Worm (Caenorhabditis elegans) whole organism, L2 larva: ENCODE measurements around the gene Y38E10A.33.

Experiments used
- C34F6.9 ChIP-seq: fragments of 150-350 bp; optimal IDR thresholded peaks from 2 replicates; lab custom pipeline; 2014; ENCODE audit warnings: missing biosample characterization, missing genetic modification characterization
- F13H6.1 ChIP-seq: sonication (generic microtip); optimal IDR thresholded peaks from 2 replicates; lab custom pipeline; 2016; ENCODE audit warnings: missing genetic modification characterization, missing compliant biosample characterization
- ZK546.5 ChIP-seq: sonication (generic microtip); optimal IDR thresholded peaks from 2 replicates; lab custom pipeline; 2017; ENCODE audit warnings: missing biosample characterization, missing genetic modification characterization
- alr-1 ChIP-seq: fragments of 150-350 bp; optimal IDR thresholded peaks from 2 replicates; lab custom pipeline; 2014; ENCODE audit warnings: missing biosample characterization, missing genetic modification characterization
- aly-2 ChIP-seq: fragments of 150-350 bp; optimal IDR thresholded peaks from 2 replicates; lab custom pipeline; 2014; ENCODE audit warnings: missing biosample characterization, missing genetic modification characterization
- ama-1 ChIP-seq: fragments of 150-350 bp; optimal IDR thresholded peaks from 2 replicates; lab custom pipeline; 2018; ENCODE audit warnings: inconsistent platforms
- blmp-1 ChIP-seq: sonication (generic microtip); optimal IDR thresholded peaks from 2 replicates; lab custom pipeline; 2017; ENCODE audit warnings: missing genetic modification characterization, mild to moderate bottlenecking, missing compliant biosample characterization, antibody characterized with exemption, moderate library complexity; ENCODE audit not compliant: insufficient read depth
- crh-2 ChIP-seq: sonication (generic microtip); optimal IDR thresholded peaks from 2 replicates; lab custom pipeline; 2017; ENCODE audit warnings: missing biosample characterization, missing genetic modification characterization
- dmd-4 ChIP-seq: sonication (generic microtip); optimal IDR thresholded peaks from 2 replicates; lab custom pipeline; 2017; ENCODE audit warnings: missing biosample characterization, missing genetic modification characterization
- elt-1 ChIP-seq: fragments of 150-350 bp; optimal IDR thresholded peaks from 2 replicates; lab custom pipeline; 2014; ENCODE audit warnings: missing biosample characterization, missing genetic modification characterization
- elt-3 ChIP-seq: sonication (generic microtip); optimal IDR thresholded peaks from 2 replicates; lab custom pipeline; 2017; ENCODE audit warnings: missing biosample characterization, missing genetic modification characterization
- gmeb-1 ChIP-seq: fragments of 150-350 bp; optimal IDR thresholded peaks from 2 replicates; lab custom pipeline; 2014; ENCODE audit warnings: missing biosample characterization, missing genetic modification characterization
- lin-11 ChIP-seq: fragments of 150-350 bp; sonication (generic microtip); optimal IDR thresholded peaks from 2 replicates; lab custom pipeline; 2014; ENCODE audit warnings: missing biosample characterization, missing genetic modification characterization, inconsistent platforms, mixed read lengths
- lin-13 ChIP-seq: fragments of 150-350 bp; optimal IDR thresholded peaks from 2 replicates; lab custom pipeline; 2014; ENCODE audit warnings: missing biosample characterization, missing genetic modification reagents, missing genetic modification characterization
- lin-39 ChIP-seq: fragments of 150-350 bp; optimal IDR thresholded peaks from 2 replicates; lab custom pipeline; 2014; ENCODE audit warnings: missing biosample characterization, missing genetic modification reagents, missing genetic modification characterization
- lsy-2 ChIP-seq, 2 experiments: fragments of 150-350 bp in 1 of 2; sonication (generic microtip) in 1 of 2; optimal IDR thresholded peaks; 2 replicates each; lab custom pipeline; 2014 to 2017; ENCODE audit warnings: missing biosample characterization in 2 of 2, missing genetic modification characterization in 2 of 2
- mab-5 ChIP-seq: fragments of 150-350 bp; optimal IDR thresholded peaks from 2 replicates; lab custom pipeline; 2014; ENCODE audit warnings: missing biosample characterization, missing genetic modification characterization
- mbf-1 ChIP-seq: sonication (generic microtip); optimal IDR thresholded peaks from 2 replicates; lab custom pipeline; 2017; ENCODE audit warnings: missing biosample characterization, missing genetic modification characterization
- nhr-10 ChIP-seq: sonication (generic microtip); optimal IDR thresholded peaks from 2 replicates; lab custom pipeline; 2017; ENCODE audit warnings: missing biosample characterization, missing genetic modification characterization
- nhr-11 ChIP-seq: fragments of 150-350 bp; optimal IDR thresholded peaks from 2 replicates; lab custom pipeline; 2014; ENCODE audit warnings: missing biosample characterization, missing genetic modification characterization
- nhr-129 ChIP-seq: fragments of 150-350 bp; optimal IDR thresholded peaks from 2 replicates; lab custom pipeline; 2014; ENCODE audit warnings: missing biosample characterization, missing genetic modification characterization
- nhr-21 ChIP-seq: fragments of 150-350 bp; optimal IDR thresholded peaks from 2 replicates; lab custom pipeline; 2014; ENCODE audit warnings: missing biosample characterization, missing genetic modification characterization
- nhr-23 ChIP-seq: fragments of 150-350 bp; optimal IDR thresholded peaks from 2 replicates; lab custom pipeline; 2014; ENCODE audit warnings: missing biosample characterization, missing genetic modification reagents, missing genetic modification characterization
- nhr-237 ChIP-seq: fragments of 150-350 bp; optimal IDR thresholded peaks from 2 replicates; lab custom pipeline; 2014; ENCODE audit warnings: missing biosample characterization, missing genetic modification characterization
- nhr-25 ChIP-seq: fragments of 150-350 bp; sonication (generic microtip); optimal IDR thresholded peaks from 3 replicates; lab custom pipeline; 2014; ENCODE audit warnings: missing biosample characterization, missing genetic modification characterization
- nhr-6 ChIP-seq: fragments of 150-350 bp; optimal IDR thresholded peaks from 2 replicates; lab custom pipeline; 2014; ENCODE audit warnings: missing biosample characterization, missing genetic modification characterization
- nhr-77 ChIP-seq: fragments of 150-350 bp; optimal IDR thresholded peaks from 2 replicates; lab custom pipeline; 2014; ENCODE audit warnings: missing biosample characterization, missing genetic modification characterization
- peb-1 ChIP-seq: fragments of 150-350 bp; optimal IDR thresholded peaks from 2 replicates; lab custom pipeline; 2014; ENCODE audit warnings: missing biosample characterization, missing genetic modification characterization
- sem-4 ChIP-seq: fragments of 150-350 bp; optimal IDR thresholded peaks from 2 replicates; lab custom pipeline; 2014; ENCODE audit warnings: missing biosample characterization, missing genetic modification reagents, missing genetic modification characterization
- sma-3 ChIP-seq: sonication (generic microtip); optimal IDR thresholded peaks from 2 replicates; lab custom pipeline; 2016; ENCODE audit warnings: missing genetic modification reagents, missing genetic modification characterization, missing compliant biosample characterization
- sma-9 ChIP-seq, 2 experiments: fragments of 150-350 bp in 1 of 2; sonication (generic microtip) in 1 of 2; optimal IDR thresholded peaks; 2 replicates each; lab custom pipeline; 2014 to 2016; ENCODE audit warnings: missing genetic modification characterization in 2 of 2, mild to moderate bottlenecking in 1 of 2, missing biosample characterization in 1 of 2, missing compliant biosample characterization in 1 of 2, missing genetic modification reagents in 1 of 2, moderate library complexity in 1 of 2
- unc-39 ChIP-seq: fragments of 150-350 bp; optimal IDR thresholded peaks from 2 replicates; lab custom pipeline; 2014; ENCODE audit warnings: missing biosample characterization, missing genetic modification characterization
- unc-55 ChIP-seq: fragments of 150-350 bp; sonication (generic microtip); optimal IDR thresholded peaks from 3 replicates; lab custom pipeline; 2014; ENCODE audit warnings: missing biosample characterization, missing genetic modification reagents, missing genetic modification characterization
- unc-62 ChIP-seq: fragments of 150-350 bp; optimal IDR thresholded peaks from 2 replicates; lab custom pipeline; 2014; ENCODE audit warnings: missing biosample characterization, missing genetic modification reagents, missing genetic modification characterization
- zag-1 ChIP-seq: fragments of 150-350 bp; optimal IDR thresholded peaks from 2 replicates; lab custom pipeline; 2014; ENCODE audit warnings: missing biosample characterization, missing genetic modification characterization
- ztf-1 ChIP-seq: fragments of 200-800 bp; sonication (Bioruptor generic); conservative IDR thresholded peaks from 2 replicates; pipeline ENCODE4 v1.3.6; 2022; ENCODE audit warnings: missing genetic modification characterization, missing compliant biosample characterization
- ztf-11 ChIP-seq: sonication (generic microtip); optimal IDR thresholded peaks from 2 replicates; lab custom pipeline; 2017; ENCODE audit warnings: missing biosample characterization, missing genetic modification characterization
- ztf-4 ChIP-seq: fragments of 150-350 bp; optimal IDR thresholded peaks from 2 replicates; lab custom pipeline; 2014; ENCODE audit warnings: missing biosample characterization, missing genetic modification characterization

The Y38E10A.33 gene

ce11 chrII:12722049-12722448 is 42.6 kb upstream of the Y38E10A.33 start:
- TF ChIP-seq aly-2 (tag; lab: Kevin White, UChicago): no peak
- TF ChIP-seq C34F6.9 (tag; lab: Kevin White, UChicago): no peak
- TF ChIP-seq sma-3: no peak
- TF ChIP-seq crh-2 (tag; lab: Kevin White, UChicago): no peak
- TF ChIP-seq ztf-4 (tag; lab: Kevin White, UChicago): no peak
- TF ChIP-seq F13H6.1: no peak
- TF ChIP-seq nhr-23: no peak
- no peak for TF ChIP-seq lsy-2 (tag; optimal IDR thresholded peaks at IDR 0.05; lab: Kevin White, UChicago)
- no peak for TF ChIP-seq lin-11 (tag; lab: Kevin White, UChicago)
- TF ChIP-seq elt-1 (tag; lab: Kevin White, UChicago): no peak
- no peak for TF ChIP-seq nhr-10 (tag; lab: Kevin White, UChicago)
- TF ChIP-seq peb-1 (tag; lab: Kevin White, UChicago): no peak
- TF ChIP-seq nhr-11 (tag; lab: Kevin White, UChicago): no peak
- TF ChIP-seq ZK546.5 (tag; lab: Kevin White, UChicago): no peak
- TF ChIP-seq unc-62 (GFP tag; lab: Kevin White, UChicago): no peak
- no peak for TF ChIP-seq ama-1
- TF ChIP-seq ztf-1: no peak

- TF ChIP-seq blmp-1 (tag; lab: Kevin White, UChicago): no peak
- TF ChIP-seq lin-11 (tag; lab: Kevin White, UChicago): no peak
- no peak for TF ChIP-seq ztf-11
- TF ChIP-seq alr-1 (tag; lab: Kevin White, UChicago): no peak
- TF ChIP-seq lsy-2 (tag; optimal IDR thresholded peaks at IDR 0.05; lab: Kevin White, UChicago): no peak
- TF ChIP-seq nhr-77 (tag; lab: Kevin White, UChicago): no peak
- no peak for TF ChIP-seq lin-13 (GFP tag; lab: Kevin White, UChicago)
- no peak for TF ChIP-seq ztf-4 (tag; lab: Kevin White, UChicago)
These were observed 36.4 kb upstream of the Y38E10A.33 start for ce11 chrII:12715757-12716350.

- TF ChIP-seq zag-1 (tag; lab: Kevin White, UChicago) (peak; percentile 5), mbf-1 (no peak)
These were observed 32.0 kb upstream of the Y38E10A.33 start for ce11 chrII:12711490-12711889.

- TF ChIP-seq ZK546.5 (tag; lab: Kevin White, UChicago): no peak
- TF ChIP-seq nhr-6 (tag; lab: Kevin White, UChicago): no peak
- TF ChIP-seq nhr-237 (tag; lab: Kevin White, UChicago): no peak
- no peak for TF ChIP-seq elt-1 (tag; lab: Kevin White, UChicago)
- TF ChIP-seq crh-2 (tag; lab: Kevin White, UChicago): no peak
- no peak for TF ChIP-seq sem-4
- TF ChIP-seq nhr-129: no peak
- no peak for TF ChIP-seq mab-5
- no peak for TF ChIP-seq unc-55
- no peak for TF ChIP-seq ama-1
- TF ChIP-seq ztf-1: no peak
- no peak for TF ChIP-seq nhr-25 (tag; lab: Kevin White, UChicago)
- TF ChIP-seq nhr-10 (tag; lab: Kevin White, UChicago): no peak
- no peak for TF ChIP-seq ztf-11
- no peak for TF ChIP-seq dmd-4
- TF ChIP-seq gmeb-1 (tag; lab: Kevin White, UChicago): no peak
- no peak for TF ChIP-seq nhr-77 (tag; lab: Kevin White, UChicago)
- no peak for TF ChIP-seq elt-3
- no peak for TF ChIP-seq C34F6.9 (tag; lab: Kevin White, UChicago)
- no peak for TF ChIP-seq sma-3
These were observed 16.7 kb upstream of the Y38E10A.33 start for ce11 chrII:12696116-12696515.

ce11 chrII:12694112-12694511 is 14.7 kb upstream of the Y38E10A.33 start, which contains the start of gene tbc-17:
tbc-17 (plus strand) TSS chrII:12694412.
- TF ChIP-seq ztf-1 (no peak), ztf-11 (no peak), unc-39 (tag; lab: Kevin White, UChicago) (no peak), mbf-1 (no peak), sma-9 (GFP tag; optimal IDR thresholded peaks at IDR 0.05; lab: Kevin White, UChicago) (no peak), sma-9 (tag; optimal IDR thresholded peaks at IDR 0.05; lab: Kevin White, UChicago) (no peak), nhr-21 (tag; lab: Kevin White, UChicago) (no peak), nhr-129 (no peak), aly-2 (tag; lab: Kevin White, UChicago) (no peak), F13H6.1 (no peak), zag-1 (tag; lab: Kevin White, UChicago) (no peak), sma-3 (no peak), lin-39 (no peak)
